Fruit fly (Drosophila melanogaster): ENCODE data around the gene Prestin.

DNA sequence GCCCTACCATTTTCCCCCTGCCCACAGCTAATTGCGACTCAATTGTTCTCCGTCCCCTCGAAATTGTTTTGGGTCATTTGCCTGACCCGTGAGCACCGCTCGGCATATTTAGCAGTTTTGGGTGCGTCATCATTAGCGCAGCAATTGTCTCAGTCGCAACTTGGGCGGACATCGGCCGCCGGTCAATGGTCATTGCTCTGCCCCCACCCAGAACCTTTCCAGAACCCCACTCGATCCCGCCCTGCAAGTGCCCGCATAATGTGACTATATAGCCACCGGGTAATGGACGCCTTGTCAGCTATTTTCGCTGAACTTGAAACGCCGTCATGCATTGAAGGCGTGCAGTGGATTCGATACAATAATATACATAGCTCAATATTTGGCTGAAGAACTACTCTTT is 25.5 kb upstream of the Prestin start:
- TF ChIP-seq CG2202 (tag; optimal IDR thresholded peaks at IDR 0.05) (no peak), ttk (GFP tag; IDR thresholded peaks at IDR 0.05) (no peak), Kr (GFP tag; optimal IDR thresholded peaks at IDR 0.05) (no peak), CG7839 (tag; optimal IDR thresholded peaks at IDR 0.05) (no peak), mld (GFP tag; IDR thresholded peaks at IDR 0.05; ENCODE audit: partially characterized antibody) (no peak), cas (GFP tag; IDR thresholded peaks at IDR 0.05) (no peak)
